Worm (Caenorhabditis elegans) whole organism, L4/young adult: Measurements from ENCODE around the gene F35C11.6.

Source experiments
- W03F9.2 ChIP-seq: fragments of 150-350 bp; optimal IDR thresholded peaks from 2 replicates; lab custom pipeline; 2014; ENCODE audit warnings: missing biosample characterization, missing genetic modification characterization
- dao-5 ChIP-seq: sonication (generic microtip); optimal IDR thresholded peaks from 2 replicates; lab custom pipeline; 2016; ENCODE audit warnings: missing genotype, missing genetic modification characterization, moderate library complexity, missing compliant biosample characterization

DNA sequence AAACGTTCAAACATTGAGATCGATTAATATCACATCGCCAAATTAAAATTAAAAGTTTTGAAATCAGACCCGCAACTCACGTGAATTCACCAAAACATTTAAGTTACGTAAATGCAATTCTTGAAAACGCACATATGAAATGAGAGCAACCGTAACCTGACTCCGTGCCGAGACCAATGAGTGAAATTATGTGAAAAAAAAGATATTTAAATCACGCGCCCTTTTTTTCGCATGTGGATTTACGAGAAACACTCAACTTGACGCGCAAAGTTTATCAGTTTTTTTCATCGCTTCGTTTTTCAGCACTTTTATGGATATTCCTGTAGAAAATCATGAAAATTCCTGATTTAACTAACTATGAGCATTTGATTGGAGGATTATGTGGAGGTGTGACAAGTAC lies 17.1 kb upstream of the F35C11.6 start, which contains the start of the genes gei-14 and slc-25A32:
- TF ChIP-seq W03F9.2 (tag; lab: Kevin White, UChicago) (peak; percentile 62), dao-5 (tag; lab: Kevin White, UChicago) (no peak)
